Worm (Caenorhabditis elegans) whole organism, early embryonic: ENCODE data around the gene txt-12.

Source experiments
- B0310.2 ChIP-seq: sonication (generic microtip); optimal IDR thresholded peaks from 2 replicates; lab custom pipeline; 2016; ENCODE audit warnings: mild to moderate bottlenecking, missing genetic modification characterization, missing compliant biosample characterization
- F13C5.2 ChIP-seq: sonication (generic microtip); optimal IDR thresholded peaks from 2 replicates; lab custom pipeline; 2017; ENCODE audit warnings: mild to moderate bottlenecking, missing genetic modification characterization, inconsistent platforms, missing compliant biosample characterization
- aly-1 ChIP-seq: sonication (generic microtip); optimal IDR thresholded peaks from 2 replicates; lab custom pipeline; 2016; ENCODE audit warnings: missing genetic modification characterization, missing compliant biosample characterization
- ama-1 ChIP-seq: fragments of 150-350 bp; optimal IDR thresholded peaks from 2 replicates; lab custom pipeline; 2014
- ceh-13 ChIP-seq: fragments of 200-800 bp; sonication (Bioruptor generic); optimal IDR thresholded peaks from 2 replicates; lab custom pipeline; 2018; ENCODE audit warnings: mild to moderate bottlenecking, missing genetic modification characterization, missing compliant biosample characterization
- ceh-36 ChIP-seq: sonication (generic microtip); optimal IDR thresholded peaks from 2 replicates; lab custom pipeline; 2016; ENCODE audit warnings: missing genetic modification characterization, inconsistent platforms, missing compliant biosample characterization
- ets-7 ChIP-seq: sonication (generic microtip); optimal IDR thresholded peaks from 2 replicates; lab custom pipeline; 2016; ENCODE audit warnings: missing genotype, missing genetic modification characterization, missing compliant biosample characterization
- flt-1 ChIP-seq: fragments of 200-800 bp; sonication (Bioruptor generic); IDR thresholded peaks from 2 replicates; pipeline ENCODE4 v1.3.6; 2022; ENCODE audit warnings: missing genetic modification characterization, missing compliant biosample characterization
- hmbx-1 ChIP-seq: sonication (generic microtip); optimal IDR thresholded peaks from 2 replicates; lab custom pipeline; 2016; ENCODE audit warnings: mild to moderate bottlenecking, missing genetic modification characterization, missing compliant biosample characterization
- hnd-1 ChIP-seq: sonication (generic microtip); optimal IDR thresholded peaks from 2 replicates; lab custom pipeline; 2016; ENCODE audit warnings: missing genetic modification characterization, missing compliant biosample characterization
- pes-1 ChIP-seq: fragments of 200-800 bp; sonication (Bioruptor generic); IDR thresholded peaks from 2 replicates; pipeline ENCODE4 v1.3.6; 2022; ENCODE audit warnings: missing genetic modification reagents, missing genetic modification characterization, missing compliant biosample characterization
- scrt-1 ChIP-seq: fragments of 200-800 bp; sonication (Bioruptor generic); IDR thresholded peaks from 2 replicates; pipeline ENCODE4 v1.3.6; 2022; ENCODE audit warnings: missing genetic modification characterization, missing compliant biosample characterization
- sea-1 ChIP-seq: fragments of 200-800 bp; sonication (Bioruptor generic); conservative IDR thresholded peaks from 2 replicates; pipeline ENCODE4 v1.3.6; 2022; ENCODE audit warnings: missing genetic modification characterization, missing compliant biosample characterization
- tbx-11 ChIP-seq: fragments of 200-800 bp; sonication (Bioruptor generic); IDR thresholded peaks from 2 replicates; pipeline ENCODE4 v1.3.6; 2022; ENCODE audit warnings: missing genetic modification characterization, missing compliant biosample characterization
- tbx-37 ChIP-seq: fragments of 200-800 bp; sonication (Bioruptor generic); conservative IDR thresholded peaks from 2 replicates; pipeline ENCODE4 v1.3.6; 2022; ENCODE audit warnings: missing genetic modification reagents, missing genetic modification characterization, missing compliant biosample characterization
- tra-4 ChIP-seq: sonication (generic microtip); optimal IDR thresholded peaks from 2 replicates; lab custom pipeline; 2017; ENCODE audit warnings: missing genetic modification characterization, missing compliant biosample characterization

Gene txt-12

ce11 chrV:15143798-15144197 lies 51.0 kb downstream of the txt-12 start, which contains the start of gene K08F9.4:
Gene K08F9.4, plus strand, starts transcription at chrV:15144019.
- no peak for TF ChIP-seq ets-7 (tag; lab: Kevin White, UChicago)
- no peak for TF ChIP-seq tbx-37 (GFP tag; lab: Robert Waterston, UW)
- no peak for TF ChIP-seq ceh-36 (tag; lab: Kevin White, UChicago)
- no peak for TF ChIP-seq B0310.2
- no peak for TF ChIP-seq scrt-1 (GFP tag; lab: Robert Waterston, UW)
- no peak for TF ChIP-seq hnd-1 (tag; lab: Kevin White, UChicago)
- TF ChIP-seq aly-1 (tag; lab: Kevin White, UChicago): no peak
- TF ChIP-seq pes-1: no peak
- no peak for TF ChIP-seq hmbx-1
- no peak for TF ChIP-seq flt-1 (GFP tag; lab: Robert Waterston, UW)
- TF ChIP-seq ceh-13 (GFP tag; lab: Kevin White, UChicago): no peak
- no peak for TF ChIP-seq tra-4 (tag; lab: Kevin White, UChicago)
- no peak for TF ChIP-seq sea-1 (GFP tag; lab: Robert Waterston, UW)
- no peak for TF ChIP-seq tbx-11
- no peak for TF ChIP-seq F13C5.2 (tag; lab: Kevin White, UChicago)
- no peak for TF ChIP-seq ama-1
